Worm (Caenorhabditis elegans) whole organism, L3 larva: ENCODE measurements around the gene C25F9.8.

Experiments
- R02D3.7 ChIP-seq: fragments of 150-350 bp; optimal IDR thresholded peaks from 2 replicates; lab custom pipeline; 2014; ENCODE audit warnings: missing biosample characterization, missing genetic modification characterization
- ZK546.5 ChIP-seq: sonication (generic microtip); optimal IDR thresholded peaks from 2 replicates; lab custom pipeline; 2017; ENCODE audit warnings: missing biosample characterization, missing genetic modification characterization
- aly-2 ChIP-seq: fragments of 150-350 bp; optimal IDR thresholded peaks from 2 replicates; lab custom pipeline; 2014; ENCODE audit warnings: missing biosample characterization, missing genetic modification characterization
- ama-1 ChIP-seq: fragments of 150-350 bp; optimal IDR thresholded peaks from 2 replicates; lab custom pipeline; 2018
- ceh-28 ChIP-seq: fragments of 150-350 bp; optimal IDR thresholded peaks from 2 replicates; lab custom pipeline; 2014; ENCODE audit warnings: missing biosample characterization, missing genetic modification reagents, missing genetic modification characterization
- ceh-82 ChIP-seq: fragments of 150-350 bp; optimal IDR thresholded peaks from 2 replicates; lab custom pipeline; 2014; ENCODE audit warnings: missing biosample characterization, missing genetic modification characterization
- ceh-9 ChIP-seq: sonication (generic microtip); optimal IDR thresholded peaks from 2 replicates; lab custom pipeline; 2018; ENCODE audit warnings: missing biosample characterization, missing genetic modification characterization
- egl-27 ChIP-seq: sonication (generic microtip); optimal IDR thresholded peaks from 4 replicates; lab custom pipeline; 2017; ENCODE audit warnings: missing biosample characterization, missing genetic modification reagents, missing genetic modification characterization
- egl-5 ChIP-seq: fragments of 150-350 bp; optimal IDR thresholded peaks from 2 replicates; lab custom pipeline; 2017; ENCODE audit warnings: missing biosample characterization, missing genetic modification reagents, missing genetic modification characterization, inconsistent platforms
- elt-1 ChIP-seq: fragments of 150-350 bp; optimal IDR thresholded peaks from 2 replicates; lab custom pipeline; 2014; ENCODE audit warnings: missing biosample characterization, missing genetic modification characterization
- elt-2 ChIP-seq: sonication (generic microtip); optimal IDR thresholded peaks from 2 replicates; lab custom pipeline; 2016; ENCODE audit warnings: missing genetic modification reagents, mild to moderate bottlenecking, missing genetic modification characterization, missing compliant biosample characterization
- elt-3 ChIP-seq, 3 experiments: fragments of 150-350 bp in 1 of 3; sonication (generic microtip) in 2 of 3; optimal IDR thresholded peaks; 2 replicates in 2 of 3; 4 replicates in 1 of 3; lab custom pipeline; 2014 to 2017; ENCODE audit warnings: missing biosample characterization in 3 of 3, missing genetic modification characterization in 3 of 3
- fkh-10 ChIP-seq: sonication (generic microtip); optimal IDR thresholded peaks from 2 replicates; lab custom pipeline; 2017; ENCODE audit warnings: missing biosample characterization, missing genetic modification reagents, missing genetic modification characterization
- fos-1 ChIP-seq: fragments of 150-350 bp; optimal IDR thresholded peaks from 2 replicates; lab custom pipeline; 2014; ENCODE audit warnings: missing biosample characterization, missing genetic modification characterization
- hmg-11 ChIP-seq: sonication (generic microtip); optimal IDR thresholded peaks from 2 replicates; lab custom pipeline; 2016; ENCODE audit warnings: missing genetic modification characterization, missing compliant biosample characterization
- jun-1 ChIP-seq: fragments of 150-350 bp; optimal IDR thresholded peaks from 2 replicates; lab custom pipeline; 2014; ENCODE audit warnings: missing biosample characterization, missing genetic modification reagents, missing genetic modification characterization
- lin-15B ChIP-seq: fragments of 150-350 bp; optimal IDR thresholded peaks from 2 replicates; lab custom pipeline; 2014; ENCODE audit warnings: missing biosample characterization, missing genetic modification characterization
- lin-39 ChIP-seq: fragments of 150-350 bp; optimal IDR thresholded peaks from 2 replicates; lab custom pipeline; 2018; ENCODE audit warnings: missing biosample characterization, missing genetic modification reagents, missing genetic modification characterization
- lsy-12 ChIP-seq: sonication (generic microtip); optimal IDR thresholded peaks from 2 replicates; lab custom pipeline; 2016; ENCODE audit warnings: mild to moderate bottlenecking, missing genetic modification characterization, missing compliant biosample characterization
- mdl-1 ChIP-seq: fragments of 150-350 bp; optimal IDR thresholded peaks from 2 replicates; lab custom pipeline; 2014; ENCODE audit warnings: missing biosample characterization, missing genetic modification characterization
- mml-1 ChIP-seq: fragments of 150-350 bp; sonication (generic microtip); optimal IDR thresholded peaks from 3 replicates; lab custom pipeline; 2014; ENCODE audit warnings: missing biosample characterization, missing genetic modification characterization
- nfya-1 ChIP-seq: sonication (generic microtip); optimal IDR thresholded peaks from 2 replicates; lab custom pipeline; 2017; ENCODE audit warnings: missing genetic modification characterization, mild to moderate bottlenecking, missing compliant biosample characterization, antibody characterized with exemption, moderate library complexity; ENCODE audit not compliant: insufficient read depth
- nhr-11 ChIP-seq: fragments of 150-350 bp; optimal IDR thresholded peaks from 2 replicates; lab custom pipeline; 2014; ENCODE audit warnings: missing biosample characterization, missing genetic modification characterization
- nhr-12 ChIP-seq: fragments of 150-350 bp; optimal IDR thresholded peaks from 2 replicates; lab custom pipeline; 2014; ENCODE audit warnings: missing biosample characterization, missing genetic modification characterization
- nhr-23 ChIP-seq: fragments of 150-350 bp; optimal IDR thresholded peaks from 2 replicates; lab custom pipeline; 2014; ENCODE audit warnings: missing biosample characterization, missing genetic modification reagents, missing genetic modification characterization
- nhr-28 ChIP-seq: fragments of 150-350 bp; optimal IDR thresholded peaks from 2 replicates; lab custom pipeline; 2014; ENCODE audit warnings: missing biosample characterization, missing genetic modification characterization
- nhr-43 ChIP-seq: sonication (generic microtip); optimal IDR thresholded peaks from 2 replicates; lab custom pipeline; 2016; ENCODE audit warnings: mild to moderate bottlenecking, missing genetic modification characterization, missing compliant biosample characterization; ENCODE audit not compliant: poor library complexity, severe bottlenecking
- nhr-76 ChIP-seq: fragments of 150-350 bp; sonication (generic microtip); optimal IDR thresholded peaks from 5 replicates; lab custom pipeline; 2014; ENCODE audit warnings: missing biosample characterization, missing genetic modification characterization
- pha-4 ChIP-seq: fragments of 150-350 bp; optimal IDR thresholded peaks from 2 replicates; lab custom pipeline; 2014; ENCODE audit warnings: missing biosample characterization, missing genetic modification reagents, missing genetic modification characterization
- pqm-1 ChIP-seq: fragments of 150-350 bp; optimal IDR thresholded peaks from 2 replicates; lab custom pipeline; 2017; ENCODE audit warnings: missing biosample characterization, missing genetic modification characterization, inconsistent platforms
- sea-2 ChIP-seq: fragments of 150-350 bp; sonication (generic microtip); optimal IDR thresholded peaks from 4 replicates; lab custom pipeline; 2014; ENCODE audit warnings: missing biosample characterization, missing genetic modification reagents, missing genetic modification characterization
- skn-1 ChIP-seq: fragments of 150-350 bp; optimal IDR thresholded peaks from 2 replicates; lab custom pipeline; 2014; ENCODE audit warnings: missing biosample characterization, missing genetic modification characterization
- snpc-4 ChIP-seq: fragments of 150-350 bp; optimal IDR thresholded peaks from 2 replicates; lab custom pipeline; 2014; ENCODE audit warnings: missing biosample characterization, missing genetic modification characterization
- tbx-2 ChIP-seq: sonication (generic microtip); optimal IDR thresholded peaks from 2 replicates; lab custom pipeline; 2016; ENCODE audit warnings: mild to moderate bottlenecking, missing genetic modification characterization, missing compliant biosample characterization
- unc-39 ChIP-seq: sonication (generic microtip); optimal IDR thresholded peaks from 4 replicates; lab custom pipeline; 2017; ENCODE audit warnings: missing biosample characterization, missing genetic modification characterization
- unc-62 ChIP-seq: fragments of 150-350 bp; sonication (generic microtip); optimal IDR thresholded peaks from 4 replicates; lab custom pipeline; 2014; ENCODE audit warnings: missing biosample characterization, missing genetic modification reagents, missing genetic modification characterization
- ztf-11 ChIP-seq: fragments of 150-350 bp; optimal IDR thresholded peaks from 2 replicates; lab custom pipeline; 2014; ENCODE audit warnings: missing biosample characterization, missing genetic modification characterization
- ztf-4 ChIP-seq: fragments of 150-350 bp; optimal IDR thresholded peaks from 2 replicates; lab custom pipeline; 2014; ENCODE audit warnings: missing biosample characterization, missing genetic modification characterization

C25F9.8 gene

ce11 chrV:19356717-19357116, 38.1 kb upstream of the C25F9.8 start:
- TF ChIP-seq ZK546.5 (no peak), ztf-4 (tag; lab: Kevin White, UChicago) (no peak), jun-1 (no peak), fos-1 (tag; lab: Kevin White, UChicago) (no peak), aly-2 (tag; lab: Kevin White, UChicago) (no peak), skn-1 (tag; lab: Kevin White, UChicago) (no peak), mml-1 (tag; lab: Kevin White, UChicago) (no peak), ztf-11 (tag; lab: Kevin White, UChicago) (no peak), tbx-2 (tag; lab: Kevin White, UChicago) (no peak), hmg-11 (tag; lab: Kevin White, UChicago) (no peak), ama-1 (lab: Kevin White, UChicago) (no peak), ceh-28 (tag; lab: Kevin White, UChicago) (no peak), mdl-1 (tag; lab: Kevin White, UChicago) (no peak), lin-39 (no peak), nhr-76 (tag; lab: Kevin White, UChicago) (no peak), snpc-4 (tag; lab: Kevin White, UChicago) (no peak), nhr-12 (tag; lab: Kevin White, UChicago) (no peak), pha-4 (tag; lab: Kevin White, UChicago) (no peak)
- TF ChIP-seq, all 47 proteins: peak for 0

ce11 chrV:19358039-19358438, 36.8 kb upstream of the C25F9.8 start:
- TF ChIP-seq nfya-1: peak; percentile 3
- TF ChIP-seq aly-2 (tag; lab: Kevin White, UChicago): no peak
- peak; percentile 37 for TF ChIP-seq lin-39
- TF ChIP-seq elt-1 (tag; lab: Kevin White, UChicago): no peak

ce11 chrV:19362568-19362967, 32.3 kb upstream of the C25F9.8 start, which contains the start of gene C14B4.2:
TSS of gene C14B4.2 (minus strand) at chrV:19362668.
- no peak for TF ChIP-seq snpc-4 (tag; lab: Kevin White, UChicago)
- TF ChIP-seq nhr-11: no peak
- TF ChIP-seq unc-62 (GFP tag; lab: Kevin White, UChicago): no peak
- no peak for TF ChIP-seq ztf-11 (tag; lab: Kevin White, UChicago)
- TF ChIP-seq nfya-1: no peak
- TF ChIP-seq pha-4 (tag; lab: Kevin White, UChicago): no peak
- no peak for TF ChIP-seq egl-5 (tag; lab: Kevin White, UChicago)
- TF ChIP-seq nhr-43 (tag; lab: Kevin White, UChicago): no peak
- TF ChIP-seq lin-39: no peak
- no peak for TF ChIP-seq ZK546.5
- no peak for TF ChIP-seq nhr-23 (tag; lab: Kevin White, UChicago)

- TF ChIP-seq ceh-28 (tag; lab: Kevin White, UChicago) (no peak), egl-5 (tag; lab: Kevin White, UChicago) (no peak), pqm-1 (tag; lab: Kevin White, UChicago) (no peak), nhr-12 (tag; lab: Kevin White, UChicago) (no peak), elt-3 (tag; optimal IDR thresholded peaks at IDR 0.05; lab: Kevin White, UChicago) (no peak), lsy-12 (tag; lab: Kevin White, UChicago) (no peak), ztf-11 (tag; lab: Kevin White, UChicago) (no peak), ceh-82 (no peak), ceh-9 (tag; lab: Kevin White, UChicago) (no peak), fos-1 (tag; lab: Kevin White, UChicago) (no peak), lin-39 (no peak), lin-15B (tag; lab: Kevin White, UChicago) (no peak), ama-1 (lab: Kevin White, UChicago) (no peak), R02D3.7 (tag; lab: Kevin White, UChicago) (no peak), ZK546.5 (no peak), nhr-11 (no peak), nhr-43 (tag; lab: Kevin White, UChicago) (no peak), hmg-11 (tag; lab: Kevin White, UChicago) (no peak), elt-1 (tag; lab: Kevin White, UChicago) (no peak), nhr-28 (tag; lab: Kevin White, UChicago) (no peak)
Measured at ce11 chrV:19370189-19370588, 24.7 kb upstream of the C25F9.8 start, which contains the start of gene Y43F8A.1. TSS of gene Y43F8A.1 (plus strand) at chrV:19370489.

ce11 chrV:19371253-19371652, 23.6 kb upstream of the C25F9.8 start, which contains the start of gene Y43F8A.2:
TSS of gene Y43F8A.2 (plus strand) at chrV:19371553.
- no peak for TF ChIP-seq jun-1
- no peak for TF ChIP-seq egl-27 (tag; lab: Kevin White, UChicago)
- no peak for TF ChIP-seq nhr-43 (tag; lab: Kevin White, UChicago)
- no peak for TF ChIP-seq lin-15B (tag; lab: Kevin White, UChicago)
- no peak for TF ChIP-seq ceh-82
- TF ChIP-seq fkh-10: no peak
- TF ChIP-seq skn-1 (tag; lab: Kevin White, UChicago): no peak
- TF ChIP-seq snpc-4 (tag; lab: Kevin White, UChicago): no peak
- TF ChIP-seq sea-2 (GFP tag; lab: Kevin White, UChicago): no peak
- TF ChIP-seq nhr-11: no peak
- no peak for TF ChIP-seq elt-1 (tag; lab: Kevin White, UChicago)
- TF ChIP-seq R02D3.7 (tag; lab: Kevin White, UChicago): no peak
- no peak for TF ChIP-seq unc-39 (tag; lab: Kevin White, UChicago)
- no peak for TF ChIP-seq elt-2 (tag; lab: Kevin White, UChicago)
- no peak for TF ChIP-seq nhr-12 (tag; lab: Kevin White, UChicago)
- no peak for TF ChIP-seq nhr-28 (tag; lab: Kevin White, UChicago)
- no peak for TF ChIP-seq ztf-11 (tag; lab: Kevin White, UChicago)
